Worm (Caenorhabditis elegans): Measurements from ENCODE around the gene kcnl-3.

ce11 chrX:5366613-5367012 lies 20.0 kb upstream of the kcnl-3 start:
- TF ChIP-seq nhr-12 (tag; optimal IDR thresholded peaks at IDR 0.05) (no peak), fos-1 (tag; optimal IDR thresholded peaks at IDR 0.05) (no peak), nhr-23 (tag; optimal IDR thresholded peaks at IDR 0.05) (no peak), nhr-76 (tag; optimal IDR thresholded peaks at IDR 0.05) (no peak), ama-1 (optimal IDR thresholded peaks at IDR 0.05) (no peak), egl-27 (tag; optimal IDR thresholded peaks at IDR 0.05) (no peak)

Measured in whole organism, L3 larva.